Worm (Caenorhabditis elegans) whole organism, L2 larva: ENCODE measurements around the gene mak-1.

Experiments used
- C34F6.9 ChIP-seq: fragments of 150-350 bp; optimal IDR thresholded peaks from 2 replicates; lab custom pipeline; 2014; ENCODE audit warnings: missing biosample characterization, missing genetic modification characterization
- F13H6.1 ChIP-seq: sonication (generic microtip); optimal IDR thresholded peaks from 2 replicates; lab custom pipeline; 2016; ENCODE audit warnings: missing genetic modification characterization, missing compliant biosample characterization
- R02D3.7 ChIP-seq: fragments of 150-350 bp; optimal IDR thresholded peaks from 2 replicates; lab custom pipeline; 2014; ENCODE audit warnings: missing biosample characterization, missing genetic modification characterization
- Y55F3AM.14 ChIP-seq: fragments of 200-800 bp; sonication (Bioruptor generic); optimal IDR thresholded peaks from 2 replicates; lab custom pipeline; 2018; ENCODE audit warnings: mild to moderate bottlenecking, missing genetic modification characterization, missing compliant biosample characterization
- ZK546.5 ChIP-seq: sonication (generic microtip); optimal IDR thresholded peaks from 2 replicates; lab custom pipeline; 2017; ENCODE audit warnings: missing biosample characterization, missing genetic modification characterization
- alr-1 ChIP-seq: fragments of 150-350 bp; optimal IDR thresholded peaks from 2 replicates; lab custom pipeline; 2014; ENCODE audit warnings: missing biosample characterization, missing genetic modification characterization
- aly-2 ChIP-seq: fragments of 150-350 bp; optimal IDR thresholded peaks from 2 replicates; lab custom pipeline; 2014; ENCODE audit warnings: missing biosample characterization, missing genetic modification characterization
- ama-1 ChIP-seq: fragments of 150-350 bp; optimal IDR thresholded peaks from 2 replicates; lab custom pipeline; 2018; ENCODE audit warnings: inconsistent platforms
- blmp-1 ChIP-seq: sonication (generic microtip); optimal IDR thresholded peaks from 2 replicates; lab custom pipeline; 2017; ENCODE audit warnings: missing genetic modification characterization, mild to moderate bottlenecking, missing compliant biosample characterization, antibody characterized with exemption, moderate library complexity; ENCODE audit not compliant: insufficient read depth
- ceh-16 ChIP-seq: fragments of 150-350 bp; optimal IDR thresholded peaks from 2 replicates; lab custom pipeline; 2014; ENCODE audit warnings: missing biosample characterization, missing genetic modification characterization
- ceh-82 ChIP-seq: fragments of 150-350 bp; optimal IDR thresholded peaks from 2 replicates; lab custom pipeline; 2014; ENCODE audit warnings: missing biosample characterization, missing genetic modification characterization
- crh-2 ChIP-seq: sonication (generic microtip); optimal IDR thresholded peaks from 2 replicates; lab custom pipeline; 2017; ENCODE audit warnings: missing biosample characterization, missing genetic modification characterization
- dmd-4 ChIP-seq: sonication (generic microtip); optimal IDR thresholded peaks from 2 replicates; lab custom pipeline; 2017; ENCODE audit warnings: missing biosample characterization, missing genetic modification characterization
- egl-27 ChIP-seq: sonication (generic microtip); optimal IDR thresholded peaks from 3 replicates; lab custom pipeline; 2017; ENCODE audit warnings: missing biosample characterization, missing genetic modification reagents, missing genetic modification characterization
- elt-1 ChIP-seq: fragments of 150-350 bp; optimal IDR thresholded peaks from 2 replicates; lab custom pipeline; 2014; ENCODE audit warnings: missing biosample characterization, missing genetic modification characterization
- elt-3 ChIP-seq: sonication (generic microtip); optimal IDR thresholded peaks from 2 replicates; lab custom pipeline; 2017; ENCODE audit warnings: missing biosample characterization, missing genetic modification characterization
- fos-1 ChIP-seq: fragments of 150-350 bp; optimal IDR thresholded peaks from 2 replicates; lab custom pipeline; 2014; ENCODE audit warnings: missing biosample characterization, missing genetic modification characterization
- gmeb-1 ChIP-seq: fragments of 150-350 bp; optimal IDR thresholded peaks from 2 replicates; lab custom pipeline; 2014; ENCODE audit warnings: missing biosample characterization, missing genetic modification characterization
- lin-11 ChIP-seq: fragments of 150-350 bp; sonication (generic microtip); optimal IDR thresholded peaks from 2 replicates; lab custom pipeline; 2014; ENCODE audit warnings: missing biosample characterization, missing genetic modification characterization, inconsistent platforms, mixed read lengths
- lin-13 ChIP-seq: fragments of 150-350 bp; optimal IDR thresholded peaks from 2 replicates; lab custom pipeline; 2014; ENCODE audit warnings: missing biosample characterization, missing genetic modification reagents, missing genetic modification characterization
- lin-39 ChIP-seq: fragments of 150-350 bp; optimal IDR thresholded peaks from 2 replicates; lab custom pipeline; 2014; ENCODE audit warnings: missing biosample characterization, missing genetic modification reagents, missing genetic modification characterization
- lsy-2 ChIP-seq, 2 experiments: fragments of 150-350 bp in 1 of 2; sonication (generic microtip) in 1 of 2; optimal IDR thresholded peaks; 2 replicates each; lab custom pipeline; 2014 to 2017; ENCODE audit warnings: missing biosample characterization in 2 of 2, missing genetic modification characterization in 2 of 2
- mab-5 ChIP-seq: fragments of 150-350 bp; optimal IDR thresholded peaks from 2 replicates; lab custom pipeline; 2014; ENCODE audit warnings: missing biosample characterization, missing genetic modification characterization
- mbf-1 ChIP-seq: sonication (generic microtip); optimal IDR thresholded peaks from 2 replicates; lab custom pipeline; 2017; ENCODE audit warnings: missing biosample characterization, missing genetic modification characterization
- mdl-1 ChIP-seq, 2 experiments: fragments of 150-350 bp in 1 of 2; sonication (generic microtip) in 1 of 2; optimal IDR thresholded peaks; 2 replicates each; lab custom pipeline; 2017; ENCODE audit warnings: missing biosample characterization in 2 of 2, missing genetic modification characterization in 2 of 2
- nhr-12 ChIP-seq: fragments of 150-350 bp; optimal IDR thresholded peaks from 2 replicates; lab custom pipeline; 2014; ENCODE audit warnings: missing biosample characterization, missing genetic modification characterization
- nhr-129 ChIP-seq: fragments of 150-350 bp; optimal IDR thresholded peaks from 2 replicates; lab custom pipeline; 2014; ENCODE audit warnings: missing biosample characterization, missing genetic modification characterization
- nhr-21 ChIP-seq: fragments of 150-350 bp; optimal IDR thresholded peaks from 2 replicates; lab custom pipeline; 2014; ENCODE audit warnings: missing biosample characterization, missing genetic modification characterization
- nhr-23 ChIP-seq: fragments of 150-350 bp; optimal IDR thresholded peaks from 2 replicates; lab custom pipeline; 2014; ENCODE audit warnings: missing biosample characterization, missing genetic modification reagents, missing genetic modification characterization
- nhr-237 ChIP-seq: fragments of 150-350 bp; optimal IDR thresholded peaks from 2 replicates; lab custom pipeline; 2014; ENCODE audit warnings: missing biosample characterization, missing genetic modification characterization
- nhr-25 ChIP-seq: fragments of 150-350 bp; sonication (generic microtip); optimal IDR thresholded peaks from 3 replicates; lab custom pipeline; 2014; ENCODE audit warnings: missing biosample characterization, missing genetic modification characterization
- nhr-6 ChIP-seq: fragments of 150-350 bp; optimal IDR thresholded peaks from 2 replicates; lab custom pipeline; 2014; ENCODE audit warnings: missing biosample characterization, missing genetic modification characterization
- nhr-77 ChIP-seq: fragments of 150-350 bp; optimal IDR thresholded peaks from 2 replicates; lab custom pipeline; 2014; ENCODE audit warnings: missing biosample characterization, missing genetic modification characterization
- peb-1 ChIP-seq: fragments of 150-350 bp; optimal IDR thresholded peaks from 2 replicates; lab custom pipeline; 2014; ENCODE audit warnings: missing biosample characterization, missing genetic modification characterization
- sem-4 ChIP-seq: fragments of 150-350 bp; optimal IDR thresholded peaks from 2 replicates; lab custom pipeline; 2014; ENCODE audit warnings: missing biosample characterization, missing genetic modification reagents, missing genetic modification characterization
- skn-1 ChIP-seq: sonication (generic microtip); optimal IDR thresholded peaks from 2 replicates; lab custom pipeline; 2017; ENCODE audit warnings: missing biosample characterization, missing genetic modification characterization
- snpc-4 ChIP-seq: fragments of 150-350 bp; optimal IDR thresholded peaks from 2 replicates; lab custom pipeline; 2014; ENCODE audit warnings: missing biosample characterization, missing genetic modification characterization
- unc-39 ChIP-seq: fragments of 150-350 bp; optimal IDR thresholded peaks from 2 replicates; lab custom pipeline; 2014; ENCODE audit warnings: missing biosample characterization, missing genetic modification characterization
- unc-55 ChIP-seq: fragments of 150-350 bp; sonication (generic microtip); optimal IDR thresholded peaks from 3 replicates; lab custom pipeline; 2014; ENCODE audit warnings: missing biosample characterization, missing genetic modification reagents, missing genetic modification characterization
- unc-62 ChIP-seq: fragments of 150-350 bp; optimal IDR thresholded peaks from 2 replicates; lab custom pipeline; 2014; ENCODE audit warnings: missing biosample characterization, missing genetic modification reagents, missing genetic modification characterization
- ztf-1 ChIP-seq: fragments of 200-800 bp; sonication (Bioruptor generic); conservative IDR thresholded peaks from 2 replicates; pipeline ENCODE4 v1.3.6; 2022; ENCODE audit warnings: missing genetic modification characterization, missing compliant biosample characterization
- ztf-11 ChIP-seq: sonication (generic microtip); optimal IDR thresholded peaks from 2 replicates; lab custom pipeline; 2017; ENCODE audit warnings: missing biosample characterization, missing genetic modification characterization
- ztf-4 ChIP-seq: fragments of 150-350 bp; optimal IDR thresholded peaks from 2 replicates; lab custom pipeline; 2014; ENCODE audit warnings: missing biosample characterization, missing genetic modification characterization

Gene mak-1

DNA sequence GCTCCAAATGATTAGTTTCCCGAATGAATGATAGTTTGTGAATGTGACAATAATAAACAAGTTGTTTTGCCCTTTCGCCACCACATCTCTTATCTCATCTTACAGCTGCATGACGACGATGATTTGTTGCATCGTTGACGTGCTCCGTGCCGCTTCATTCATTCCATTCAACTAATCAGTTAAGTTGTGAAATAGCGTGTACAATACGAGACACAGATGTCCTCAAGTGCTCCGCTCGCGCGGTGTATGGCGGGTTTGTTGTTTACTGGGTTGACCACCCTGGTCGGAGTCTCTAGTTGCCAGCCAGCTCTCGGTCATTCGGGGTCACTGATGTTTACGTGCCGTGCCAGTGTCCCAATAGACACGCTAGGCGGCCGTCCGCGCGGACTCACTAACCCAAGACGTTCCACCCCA, 4.1 kb downstream of the mak-1 start:
- TF ChIP-seq lin-13 (GFP tag; lab: Kevin White, UChicago) (no peak), C34F6.9 (tag; lab: Kevin White, UChicago) (no peak), R02D3.7 (tag; lab: Kevin White, UChicago) (no peak), nhr-21 (tag; lab: Kevin White, UChicago) (no peak), egl-27 (tag; lab: Kevin White, UChicago) (no peak), blmp-1 (no peak), ceh-82 (no peak), elt-1 (tag; lab: Kevin White, UChicago) (no peak), elt-3 (tag; lab: Kevin White, UChicago) (no peak), ZK546.5 (tag; lab: Kevin White, UChicago) (no peak), gmeb-1 (no peak), mdl-1 (tag; optimal IDR thresholded peaks at IDR 0.05; lab: Kevin White, UChicago) (no peak), aly-2 (no peak), nhr-77 (no peak), nhr-237 (tag; lab: Kevin White, UChicago) (no peak)
- TF ChIP-seq, all 48 proteins: peak for 0

DNA sequence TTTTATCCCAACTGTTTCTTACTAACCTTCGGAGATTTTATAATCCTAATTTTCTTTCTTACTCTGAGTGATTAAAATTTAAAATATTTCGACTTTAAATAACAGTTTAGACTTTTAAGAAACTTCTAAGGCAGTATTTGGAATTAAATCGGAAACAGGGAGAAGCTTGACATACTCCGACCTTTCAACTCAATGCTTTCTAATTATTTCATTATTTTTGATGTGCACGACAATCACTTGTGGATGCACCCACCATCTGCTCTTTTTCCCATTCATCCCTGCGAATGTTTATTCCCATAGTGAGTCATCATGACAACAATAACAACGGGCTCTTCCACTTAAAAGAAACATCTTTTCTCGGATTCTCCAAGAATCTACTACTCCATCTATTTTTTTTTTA, 4.8 kb downstream of the mak-1 start:
- TF ChIP-seq alr-1 (no peak), nhr-25 (tag; lab: Kevin White, UChicago) (no peak), ztf-1 (GFP tag; lab: Robert Waterston, UW) (no peak), sem-4 (tag; lab: Kevin White, UChicago) (no peak), blmp-1 (no peak), snpc-4 (tag; lab: Kevin White, UChicago) (no peak), elt-1 (tag; lab: Kevin White, UChicago) (no peak), skn-1 (tag; lab: Kevin White, UChicago) (no peak)

DNA sequence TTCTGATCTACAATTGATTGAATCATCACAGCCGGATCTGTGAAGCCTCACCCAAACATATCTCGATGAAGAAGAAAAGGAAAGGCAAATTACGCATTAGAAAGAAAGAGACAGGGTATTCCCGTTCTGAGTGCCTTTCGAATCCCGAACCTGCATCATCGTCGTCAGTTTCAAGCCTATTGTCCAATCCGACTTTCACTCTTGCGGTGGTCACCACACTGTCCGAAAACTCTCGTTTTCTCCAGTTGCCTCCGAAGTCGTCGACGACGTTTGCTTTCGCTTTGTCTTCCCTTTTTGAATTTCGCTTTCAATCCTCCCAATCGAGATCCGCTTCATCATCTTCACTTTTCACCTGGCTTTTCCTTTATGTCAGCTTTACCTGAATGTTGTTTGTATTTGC, 5.2 kb downstream of the mak-1 start:
- TF ChIP-seq blmp-1 (peak; percentile 98), F13H6.1 (tag; lab: Kevin White, UChicago) (no peak)

DNA sequence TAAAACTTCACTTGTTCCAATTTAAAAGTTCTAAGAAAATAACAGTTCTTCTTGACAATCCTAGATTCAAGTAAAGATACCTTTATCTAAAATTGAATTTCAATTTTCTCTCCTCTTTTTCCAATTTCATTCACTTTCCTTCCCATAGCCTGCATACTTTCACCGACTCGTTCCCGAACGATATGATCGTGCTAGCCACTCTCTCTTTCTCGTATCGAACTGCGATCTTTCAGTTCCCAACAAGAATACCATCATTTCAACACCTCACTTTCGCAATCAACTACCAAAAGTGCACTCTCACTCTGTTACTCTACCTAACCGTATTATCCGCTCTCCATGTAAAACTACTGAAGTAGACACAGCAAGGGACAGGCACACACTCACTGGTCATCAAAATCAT, 6.2 kb downstream of the mak-1 start:
- TF ChIP-seq nhr-23 = no peak
- TF ChIP-seq aly-2 = no peak
- TF ChIP-seq nhr-129 (tag; lab: Kevin White, UChicago) = peak; percentile 13
- TF ChIP-seq blmp-1 = peak; percentile 98
- no peak for TF ChIP-seq unc-55 (GFP tag; lab: Kevin White, UChicago)
- TF ChIP-seq lsy-2 (tag; optimal IDR thresholded peaks at IDR 0.05; lab: Kevin White, UChicago) = no peak

DNA sequence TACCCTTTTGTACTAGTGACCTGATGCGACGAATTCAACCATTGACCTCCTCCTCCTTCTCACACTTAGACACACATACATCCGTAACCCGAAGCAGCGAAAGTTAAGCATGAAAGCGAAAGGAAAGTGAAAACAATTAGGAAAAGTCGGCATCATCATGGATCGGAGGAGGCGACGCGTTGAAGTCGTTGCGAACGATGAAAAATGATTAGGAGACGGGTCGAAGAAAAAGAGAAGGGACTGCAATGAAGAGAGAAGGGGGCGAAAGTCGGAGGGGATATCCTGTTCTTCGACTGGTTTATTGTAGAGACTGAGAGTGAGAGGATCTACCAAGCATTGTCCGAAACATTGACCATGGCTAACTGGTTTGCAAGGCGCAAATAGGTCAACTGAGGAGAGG, 7.2 kb downstream of the mak-1 start:
- TF ChIP-seq lin-11 (tag; lab: Kevin White, UChicago) = no peak
- TF ChIP-seq lsy-2 (tag; optimal IDR thresholded peaks at IDR 0.05; lab: Kevin White, UChicago) = peak in 1 of 2 experiments; percentile 27
- TF ChIP-seq nhr-77 = no peak
- no peak for TF ChIP-seq elt-1 (tag; lab: Kevin White, UChicago)
- TF ChIP-seq nhr-12 (tag; lab: Kevin White, UChicago) = no peak
- TF ChIP-seq sem-4 (tag; lab: Kevin White, UChicago) = peak; percentile 88
- TF ChIP-seq crh-2 = no peak
- no peak for TF ChIP-seq unc-62 (GFP tag; lab: Kevin White, UChicago)
- peak; percentile 9 for TF ChIP-seq fos-1 (tag; lab: Kevin White, UChicago)
- no peak for TF ChIP-seq ama-1 (lab: Kevin White, UChicago)
- peak; percentile 27 for TF ChIP-seq nhr-25 (tag; lab: Kevin White, UChicago)
- no peak for TF ChIP-seq mbf-1 (tag; lab: Kevin White, UChicago)
- no peak for TF ChIP-seq nhr-23
- no peak for TF ChIP-seq lin-13 (GFP tag; lab: Kevin White, UChicago)
- no peak for TF ChIP-seq Y55F3AM.14 (GFP tag; lab: Kevin White, UChicago)
- no peak for TF ChIP-seq ceh-16
- TF ChIP-seq C34F6.9 (tag; lab: Kevin White, UChicago) = no peak
- TF ChIP-seq nhr-237 (tag; lab: Kevin White, UChicago) = no peak
- no peak for TF ChIP-seq unc-55 (GFP tag; lab: Kevin White, UChicago)
- no peak for TF ChIP-seq ztf-4 (tag; lab: Kevin White, UChicago)
- TF ChIP-seq ztf-11 (tag; lab: Kevin White, UChicago) = no peak
- no peak for TF ChIP-seq unc-39
- TF ChIP-seq nhr-21 (tag; lab: Kevin White, UChicago) = peak; percentile 84
- no peak for TF ChIP-seq R02D3.7 (tag; lab: Kevin White, UChicago)
- TF ChIP-seq gmeb-1 = no peak
- no peak for TF ChIP-seq lin-39
- TF ChIP-seq dmd-4 = no peak
- TF ChIP-seq F13H6.1 (tag; lab: Kevin White, UChicago) = no peak
- no peak for TF ChIP-seq elt-3 (tag; lab: Kevin White, UChicago)
- no peak for TF ChIP-seq alr-1
- no peak for TF ChIP-seq nhr-6
- TF ChIP-seq mdl-1 (tag; optimal IDR thresholded peaks at IDR 0.05; lab: Kevin White, UChicago) = peak in 1 of 2 experiments; percentile 10
- TF ChIP-seq aly-2 = no peak
- no peak for TF ChIP-seq ceh-82
- no peak for TF ChIP-seq ZK546.5 (tag; lab: Kevin White, UChicago)
- no peak for TF ChIP-seq ztf-1 (GFP tag; lab: Robert Waterston, UW)
- TF ChIP-seq mab-5 (tag; lab: Kevin White, UChicago) = no peak
- TF ChIP-seq peb-1 (tag; lab: Kevin White, UChicago) = peak; percentile 5
- no peak for TF ChIP-seq nhr-129 (tag; lab: Kevin White, UChicago)
- TF ChIP-seq blmp-1 = peak; percentile 99
